Fruit fly (Drosophila melanogaster) whole organism, prepupa: ENCODE measurements around the gene CG33333.

ENCODE experiments used
- Blimp-1 ChIP-seq: fragments of 200-800 bp; sonication (Bioruptor generic); optimal IDR thresholded peaks from 3 replicates; lab custom pipeline; 2017; ENCODE audit warnings: missing biosample characterization, missing genetic modification characterization, mild to moderate bottlenecking, moderate library complexity, missing genetic modification reagents
- CG10631 ChIP-seq: fragments of 200-800 bp; sonication (Bioruptor generic); optimal IDR thresholded peaks from 2 replicates; lab custom pipeline; 2016; ENCODE audit warnings: missing biosample characterization, missing genetic modification characterization
- CG10669 ChIP-seq: fragments of 200-800 bp; sonication (Bioruptor generic); optimal IDR thresholded peaks from 3 replicates; lab custom pipeline; 2018; ENCODE audit warnings: missing biosample characterization, mild to moderate bottlenecking, missing genetic modification characterization, moderate library complexity
- CG11294 ChIP-seq: fragments of 200-800 bp; sonication (Bioruptor generic); IDR thresholded peaks from 2 replicates; pipeline ENCODE4 v1.3.6; 2022; ENCODE audit warnings: missing biosample characterization, missing genetic modification characterization
- CG11762 ChIP-seq: fragments of 200-800 bp; sonication (Bioruptor generic); optimal IDR thresholded peaks from 3 replicates; lab custom pipeline; 2016; ENCODE audit warnings: missing biosample characterization, missing genetic modification characterization; ENCODE audit not compliant: insufficient read depth
- CG11902 ChIP-seq: fragments of 200-800 bp; sonication (Bioruptor generic); optimal IDR thresholded peaks from 3 replicates; lab custom pipeline; 2016; ENCODE audit warnings: missing biosample characterization, missing genetic modification characterization
- CG15336 ChIP-seq: fragments of 200-800 bp; sonication (Bioruptor generic); IDR thresholded peaks from 2 replicates; pipeline ENCODE4 v1.3.6; 2022; ENCODE audit warnings: missing biosample characterization, missing genetic modification characterization
- CG1621 ChIP-seq: fragments of 200-800 bp; sonication (Bioruptor generic); optimal IDR thresholded peaks from 3 replicates; lab custom pipeline; 2018; ENCODE audit warnings: missing biosample characterization, mild to moderate bottlenecking, missing genetic modification characterization
- CG3032 ChIP-seq: fragments of 200-800 bp; optimal IDR thresholded peaks from 2 replicates; lab custom pipeline; 2019; ENCODE audit warnings: missing biosample characterization, mild to moderate bottlenecking, missing genetic modification characterization, moderate library complexity
- CG31627 ChIP-seq: fragments of 200-800 bp; sonication (Bioruptor generic); optimal IDR thresholded peaks from 3 replicates; lab custom pipeline; 2016; ENCODE audit warnings: missing biosample characterization, missing genetic modification characterization
- CG34406 ChIP-seq: fragments of 200-800 bp; sonication (Bioruptor generic); optimal IDR thresholded peaks from 3 replicates; lab custom pipeline; 2016; ENCODE audit warnings: missing biosample characterization, missing genetic modification characterization
- CG3919 ChIP-seq: fragments of 200-800 bp; sonication (Bioruptor generic); optimal IDR thresholded peaks from 3 replicates; lab custom pipeline; 2016; ENCODE audit warnings: missing biosample characterization, missing genetic modification characterization
- CG4318 ChIP-seq: fragments of 200-800 bp; sonication (Bioruptor generic); optimal IDR thresholded peaks from 3 replicates; lab custom pipeline; 2017; ENCODE audit warnings: missing biosample characterization, mild to moderate bottlenecking, missing genetic modification characterization
- CG6163 ChIP-seq: fragments of 200-800 bp; sonication (Bioruptor generic); IDR thresholded peaks from 3 replicates; pipeline ENCODE4 v1.3.6; 2022; ENCODE audit warnings: missing biosample characterization, missing genetic modification characterization
- CG6276 ChIP-seq: fragments of 200-800 bp; sonication (Bioruptor generic); optimal IDR thresholded peaks from 2 replicates; lab custom pipeline; 2017; ENCODE audit warnings: missing biosample characterization, mild to moderate bottlenecking, missing genetic modification characterization
- CG6792 ChIP-seq: fragments of 200-800 bp; sonication (Bioruptor generic); optimal IDR thresholded peaks from 3 replicates; lab custom pipeline; 2016; ENCODE audit warnings: missing biosample characterization, missing genetic modification characterization
- CG6808 ChIP-seq: fragments of 200-800 bp; sonication (Bioruptor generic); optimal IDR thresholded peaks from 3 replicates; lab custom pipeline; 2017; ENCODE audit warnings: missing biosample characterization, missing genetic modification characterization, mild to moderate bottlenecking, moderate library complexity, missing genetic modification reagents
- CG6854 ChIP-seq: fragments of 200-800 bp; sonication (Bioruptor generic); optimal IDR thresholded peaks from 2 replicates; lab custom pipeline; 2017; ENCODE audit warnings: missing biosample characterization, mild to moderate bottlenecking, missing genetic modification characterization
- CG7368 ChIP-seq: fragments of 200-800 bp; sonication (Bioruptor generic); optimal IDR thresholded peaks from 3 replicates; lab custom pipeline; 2016; ENCODE audit warnings: missing biosample characterization, missing genetic modification characterization
- CG8119 ChIP-seq: fragments of 200-800 bp; sonication (Bioruptor generic); IDR thresholded peaks from 3 replicates; pipeline ENCODE4 v1.3.6; 2022; ENCODE audit warnings: missing biosample characterization, missing genetic modification characterization
- CG8319 ChIP-seq: fragments of 200-800 bp; sonication (Bioruptor generic); optimal IDR thresholded peaks from 3 replicates; lab custom pipeline; 2016; ENCODE audit warnings: missing biosample characterization, missing genetic modification characterization
- CG8632 ChIP-seq: fragments of 200-800 bp; sonication (Bioruptor generic); optimal IDR thresholded peaks from 3 replicates; lab custom pipeline; 2016; ENCODE audit warnings: missing biosample characterization, missing genetic modification characterization
- Eip75B ChIP-seq: fragments of 200-800 bp; sonication (Bioruptor generic); optimal IDR thresholded peaks from 3 replicates; lab custom pipeline; 2016; ENCODE audit warnings: missing biosample characterization, missing genetic modification characterization
- Eip93F ChIP-seq: fragments of 200-800 bp; sonication (Bioruptor generic); optimal IDR thresholded peaks from 2 replicates; lab custom pipeline; 2016; ENCODE audit warnings: missing biosample characterization, mild to moderate bottlenecking, missing genetic modification characterization
- Ets21C ChIP-seq: fragments of 200-800 bp; sonication (Bioruptor generic); optimal IDR thresholded peaks from 3 replicates; lab custom pipeline; 2016; ENCODE audit warnings: missing biosample characterization, missing genetic modification characterization
- Ets96B ChIP-seq: fragments of 200-800 bp; optimal IDR thresholded peaks from 2 replicates; lab custom pipeline; 2019; ENCODE audit warnings: missing biosample characterization, mild to moderate bottlenecking, missing genetic modification characterization, moderate library complexity
- Gug ChIP-seq: fragments of 200-800 bp; sonication (Bioruptor generic); IDR thresholded peaks from 2 replicates; pipeline ENCODE4 v1.3.6; 2022; ENCODE audit warnings: missing biosample characterization, missing genetic modification characterization
- Hr39 ChIP-seq: fragments of 200-800 bp; sonication (Bioruptor generic); optimal IDR thresholded peaks from 2 replicates; lab custom pipeline; 2016; ENCODE audit warnings: missing biosample characterization, missing genetic modification characterization
- Hr4 ChIP-seq: fragments of 200-800 bp; sonication (Bioruptor generic); optimal IDR thresholded peaks from 3 replicates; lab custom pipeline; 2016; ENCODE audit warnings: missing biosample characterization, missing genetic modification characterization
- Lpt ChIP-seq: fragments of 200-800 bp; sonication (Bioruptor generic); optimal IDR thresholded peaks from 3 replicates; lab custom pipeline; 2016; ENCODE audit warnings: missing biosample characterization, missing genetic modification characterization
- Met ChIP-seq: fragments of 200-800 bp; sonication (Bioruptor generic); optimal IDR thresholded peaks from 3 replicates; lab custom pipeline; 2016; ENCODE audit warnings: missing biosample characterization, missing genetic modification characterization
- Smox ChIP-seq: fragments of 200-800 bp; sonication (Bioruptor generic); optimal IDR thresholded peaks from 3 replicates; lab custom pipeline; 2016; ENCODE audit warnings: missing biosample characterization, missing genetic modification characterization
- Sox14 ChIP-seq: fragments of 200-800 bp; sonication (Bioruptor generic); optimal IDR thresholded peaks from 3 replicates; lab custom pipeline; 2016; ENCODE audit warnings: missing biosample characterization, missing genetic modification characterization
- achi ChIP-seq: fragments of 200-800 bp; sonication (Bioruptor generic); optimal IDR thresholded peaks from 3 replicates; lab custom pipeline; 2016; ENCODE audit warnings: missing biosample characterization, missing genetic modification characterization
- acj6 ChIP-seq: fragments of 200-800 bp; sonication (Bioruptor generic); optimal IDR thresholded peaks from 3 replicates; lab custom pipeline; 2016; ENCODE audit warnings: missing biosample characterization, missing genetic modification characterization
- cyc ChIP-seq: fragments of 200-800 bp; sonication (Bioruptor generic); optimal IDR thresholded peaks from 3 replicates; lab custom pipeline; 2016; ENCODE audit warnings: missing biosample characterization, missing genetic modification characterization
- dsx ChIP-seq: fragments of 200-800 bp; optimal IDR thresholded peaks from 3 replicates; lab custom pipeline; 2019; ENCODE audit warnings: missing biosample characterization, mild to moderate bottlenecking, missing genetic modification characterization, moderate library complexity; ENCODE audit not compliant: poor library complexity, severe bottlenecking
- eg ChIP-seq: fragments of 200-800 bp; sonication (Bioruptor generic); IDR thresholded peaks from 3 replicates; pipeline ENCODE4 v1.3.6; 2022; ENCODE audit warnings: missing biosample characterization, missing genetic modification characterization
- esn ChIP-seq: fragments of 200-800 bp; sonication (Bioruptor generic); optimal IDR thresholded peaks from 2 replicates; lab custom pipeline; 2016; ENCODE audit warnings: missing biosample characterization, mild to moderate bottlenecking, missing genetic modification characterization, moderate library complexity
- fkh ChIP-seq: fragments of 200-800 bp; sonication (Bioruptor generic); optimal IDR thresholded peaks from 3 replicates; lab custom pipeline; 2017; ENCODE audit warnings: missing biosample characterization, mild to moderate bottlenecking, missing genetic modification characterization, moderate library complexity
- lz ChIP-seq: fragments of 200-800 bp; sonication (Bioruptor generic); optimal IDR thresholded peaks from 3 replicates; lab custom pipeline; 2016; ENCODE audit warnings: missing biosample characterization, missing genetic modification characterization
- pdm3 ChIP-seq: fragments of 200-800 bp; sonication (Bioruptor generic); optimal IDR thresholded peaks from 3 replicates; lab custom pipeline; 2016; ENCODE audit warnings: missing biosample characterization, missing genetic modification characterization
- salr ChIP-seq, 2 experiments: fragments of 200-800 bp; sonication (Bioruptor generic); optimal IDR thresholded peaks; 3 replicates each; lab custom pipeline; 2016 to 2018; ENCODE audit warnings: missing biosample characterization in 2 of 2, missing genetic modification characterization in 2 of 2, mild to moderate bottlenecking in 1 of 2
- ss ChIP-seq, 2 experiments: fragments of 200-800 bp; sonication (Bioruptor generic); optimal IDR thresholded peaks; 2 replicates in 1 of 2; 3 replicates in 1 of 2; lab custom pipeline; 2017 to 2018; ENCODE audit warnings: mild to moderate bottlenecking in 2 of 2, missing biosample characterization in 2 of 2, missing genetic modification characterization in 2 of 2, moderate library complexity in 1 of 2
- svp ChIP-seq: fragments of 200-800 bp; sonication (Bioruptor generic); peaks from one replicate; lab custom pipeline; 2016; ENCODE audit warnings: missing biosample characterization, missing genetic modification characterization
- topi ChIP-seq: fragments of 200-800 bp; sonication (Bioruptor generic); optimal IDR thresholded peaks from 3 replicates; lab custom pipeline; 2016; ENCODE audit warnings: missing biosample characterization, missing genetic modification characterization
- vri ChIP-seq: fragments of 200-800 bp; sonication (Bioruptor generic); optimal IDR thresholded peaks from 3 replicates; lab custom pipeline; 2016; ENCODE audit warnings: missing biosample characterization, mild to moderate bottlenecking, missing genetic modification characterization

Gene CG33333

DNA sequence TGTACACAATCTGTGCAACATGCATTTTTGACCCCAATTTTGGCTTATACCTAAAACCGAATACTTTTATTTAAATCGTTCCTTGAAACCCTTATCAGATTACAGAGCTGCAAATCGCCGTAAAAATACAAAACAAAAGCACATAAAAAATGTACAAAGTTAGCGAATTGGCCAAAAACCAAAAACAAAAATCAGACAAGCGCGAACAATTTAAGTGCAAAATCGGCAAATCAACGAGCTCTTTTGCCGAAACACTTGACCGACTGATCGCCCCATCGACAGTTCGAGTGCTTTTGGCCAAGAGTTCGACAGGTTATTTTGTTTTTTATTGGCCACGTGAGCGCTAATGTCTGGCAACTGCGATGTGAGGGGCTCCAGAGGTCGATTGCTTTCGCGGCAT, 35.4 kb upstream of the CG33333 start:
- TF ChIP-seq Ets21C (GFP tag; lab: Kevin White, UChicago): no peak
- TF ChIP-seq acj6 (GFP tag; lab: Kevin White, UChicago): no peak
- no peak for TF ChIP-seq CG7368 (GFP tag; lab: Kevin White, UChicago)
- TF ChIP-seq Hr4 (GFP tag; lab: Kevin White, UChicago): no peak
- TF ChIP-seq eg: no peak
- no peak for TF ChIP-seq achi (GFP tag; lab: Kevin White, UChicago)
- no peak for TF ChIP-seq dsx
- TF ChIP-seq CG11294: no peak
- TF ChIP-seq CG3919 (GFP tag; lab: Kevin White, UChicago): no peak
- TF ChIP-seq CG6808 (GFP tag; lab: Kevin White, UChicago): no peak
- TF ChIP-seq, all 60 proteins: peak for 0

DNA sequence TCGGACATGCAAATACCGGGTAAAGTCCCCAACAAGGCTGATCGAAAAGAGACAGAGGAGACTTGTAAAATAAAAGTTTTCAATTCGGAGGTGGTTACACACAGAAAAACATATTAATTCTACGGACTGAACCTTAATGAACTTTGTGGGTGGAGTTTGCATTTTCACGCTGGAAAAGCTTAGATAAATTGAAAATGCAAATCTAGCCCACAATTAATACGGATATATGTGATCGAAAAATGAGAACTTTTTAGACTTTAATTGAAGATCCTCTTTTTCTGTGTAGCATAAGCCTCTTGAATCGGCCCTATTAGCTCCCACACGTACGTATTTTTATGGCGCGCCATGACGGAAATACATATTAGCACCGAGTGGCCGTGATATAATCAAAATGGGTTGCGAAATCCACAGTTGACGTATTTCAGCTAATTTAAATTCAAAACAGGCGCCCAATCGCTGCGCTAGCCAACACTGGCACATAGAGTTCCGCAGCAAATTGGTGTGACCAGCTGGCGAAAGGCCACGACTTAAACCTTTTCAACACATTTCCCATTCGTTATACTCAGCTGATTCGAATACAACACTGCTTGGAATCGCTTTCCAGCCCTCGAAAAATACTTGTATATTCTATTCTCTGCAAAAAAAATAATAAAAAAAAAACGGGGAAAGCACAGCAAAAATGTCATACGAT, 31.8 kb upstream of the CG33333 start:
- TF ChIP-seq CG10669 (GFP tag; lab: Kevin White, UChicago) (peak; percentile 21), CG8319 (GFP tag; lab: Kevin White, UChicago) (no peak), Ets96B (peak; percentile 42), Eip93F (GFP tag; lab: Kevin White, UChicago) (no peak), lz (peak; percentile 72), cyc (GFP tag; lab: Kevin White, UChicago) (peak; percentile 62), achi (GFP tag; lab: Kevin White, UChicago) (peak; percentile 35), Eip75B (GFP tag; lab: Kevin White, UChicago) (peak; percentile 33), CG11762 (GFP tag; lab: Kevin White, UChicago) (no peak), Ets21C (GFP tag; lab: Kevin White, UChicago) (no peak), Blimp-1 (peak; percentile 36), CG3919 (GFP tag; lab: Kevin White, UChicago) (peak; percentile 67), CG3032 (tag; lab: Kevin White, UChicago) (peak; percentile 50), svp (GFP tag; lab: Kevin White, UChicago) (peak; percentile 79), topi (GFP tag; lab: Kevin White, UChicago) (peak; percentile 51), acj6 (GFP tag; lab: Kevin White, UChicago) (peak; percentile 13), CG8632 (GFP tag; lab: Kevin White, UChicago) (no peak), CG34406 (GFP tag; lab: Kevin White, UChicago) (no peak), ss (GFP tag; optimal IDR thresholded peaks at IDR 0.05; lab: Kevin White, UChicago) (peak in 1 of 2 experiments; percentile 44), CG15336 (GFP tag; lab: Robert Waterston, UW) (peak; percentile 8; the same call in 1 of the 2 replicates), CG7368 (GFP tag; lab: Kevin White, UChicago) (peak; percentile 47), salr (GFP tag; optimal IDR thresholded peaks at IDR 0.05; lab: Kevin White, UChicago) (peak in 1 of 2 experiments; percentile 24), Hr4 (GFP tag; lab: Kevin White, UChicago) (no peak), fkh (GFP tag; lab: Kevin White, UChicago) (peak; percentile 42), CG11902 (GFP tag; lab: Kevin White, UChicago) (no peak), Gug (0 out of 2 replicates have a peak, but pooled peaks have one; percentile 18), CG4318 (GFP tag; lab: Kevin White, UChicago) (no peak), CG31627 (GFP tag; lab: Kevin White, UChicago) (peak; percentile 59), CG6276 (no peak), CG11294 (peak; percentile 11; the same call in 1 of the 2 replicates), Hr39 (peak; percentile 43), pdm3 (GFP tag; lab: Kevin White, UChicago) (peak; percentile 32), CG1621 (tag; lab: Kevin White, UChicago) (peak; percentile 51), vri (GFP tag; lab: Kevin White, UChicago) (peak; percentile 59), Sox14 (GFP tag; lab: Kevin White, UChicago) (peak; percentile 38), CG6792 (GFP tag; lab: Kevin White, UChicago) (peak; percentile 47), Met (GFP tag; lab: Kevin White, UChicago) (peak; percentile 37), esn (GFP tag; lab: Kevin White, UChicago) (peak; percentile 76), CG6808 (GFP tag; lab: Kevin White, UChicago) (peak; percentile 19), Smox (peak; percentile 51), CG10631 (peak; percentile 68), eg (peak; percentile 52), CG6854 (GFP tag; lab: Kevin White, UChicago) (no peak), CG6163 (GFP tag; lab: Robert Waterston, UW) (peak; percentile 58), CG8119 (GFP tag; lab: Robert Waterston, UW) (no peak), Lpt (GFP tag; lab: Kevin White, UChicago) (no peak)
